Fruit fly (Drosophila melanogaster): Measurements from ENCODE around the gene raskol.

The raskol gene

DNA sequence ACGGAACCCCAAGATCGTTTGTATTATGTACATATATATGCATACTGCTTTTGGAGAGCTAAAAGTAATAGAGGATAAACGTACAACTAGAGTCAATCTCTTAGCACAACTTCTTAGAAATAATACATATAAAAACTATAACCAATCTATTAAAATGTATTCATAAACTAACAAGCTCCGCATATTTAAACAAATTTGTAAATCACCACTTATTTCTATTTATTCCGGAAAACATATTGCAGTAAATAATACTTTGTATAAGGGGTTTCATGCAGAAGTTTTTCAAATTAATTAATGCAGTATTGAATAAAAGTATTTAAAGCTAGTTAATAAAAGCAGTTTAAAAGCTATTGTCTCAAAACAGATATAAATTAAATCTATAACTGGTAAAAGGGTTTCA lies 2.5 kb downstream of the raskol start (continued):
- peak; percentile 11 for TF ChIP-seq org-1 (GFP tag; optimal IDR thresholded peaks at IDR 0.05)
- no peak for TF ChIP-seq ase (GFP tag; IDR thresholded peaks at IDR 0.05)
- no peak for TF ChIP-seq CG8281 (tag; optimal IDR thresholded peaks at IDR 0.05)
- TF ChIP-seq CG15269 (tag; optimal IDR thresholded peaks at IDR 0.05): no peak
- TF ChIP-seq CG7839 (tag; optimal IDR thresholded peaks at IDR 0.05): peak; percentile 5
- TF ChIP-seq tna (GFP tag; IDR thresholded peaks at IDR 0.05; ENCODE audit: partially characterized antibody): no peak
- TF ChIP-seq Lpt (GFP tag; optimal IDR thresholded peaks at IDR 0.05): no peak
- peak; percentile 12 for TF ChIP-seq CG6254 (GFP tag; optimal IDR thresholded peaks at IDR 0.05)
- TF ChIP-seq CG14710 (tag; optimal IDR thresholded peaks at IDR 0.05): peak; percentile 31
- TF ChIP-seq maf-S (GFP tag; optimal IDR thresholded peaks at IDR 0.05): no peak
- TF ChIP-seq CG17361 (GFP tag; IDR thresholded peaks at IDR 0.05): 0 out of 3 replicates have a peak, but pooled peaks have one; percentile 13
- TF ChIP-seq bab2 (GFP tag; optimal IDR thresholded peaks at IDR 0.05): no peak
- peak; percentile 38 for TF ChIP-seq CG10267 (tag; optimal IDR thresholded peaks at IDR 0.05)
- no peak for TF ChIP-seq Med (GFP tag)
- no peak for TF ChIP-seq Hand (GFP tag; optimal IDR thresholded peaks at IDR 0.05)
- no peak for TF ChIP-seq CG9876 (GFP tag; optimal IDR thresholded peaks at IDR 0.05)
- no peak for TF ChIP-seq CG7357 (GFP tag; IDR thresholded peaks at IDR 0.05)
- no peak for TF ChIP-seq cwo (GFP tag; optimal IDR thresholded peaks at IDR 0.05)
- TF ChIP-seq CG11695 (GFP tag; IDR thresholded peaks at IDR 0.05): no peak
- no peak for TF ChIP-seq HHEX (GFP tag; optimal IDR thresholded peaks at IDR 0.05)
- peak; percentile 16 for TF ChIP-seq CG13424 (tag; optimal IDR thresholded peaks at IDR 0.05)
- TF ChIP-seq Sin3A (optimal IDR thresholded peaks at IDR 0.05): no peak
- TF ChIP-seq CG4282 (GFP tag; optimal IDR thresholded peaks at IDR 0.05): no peak
- TF ChIP-seq scrt (GFP tag; optimal IDR thresholded peaks at IDR 0.05): no peak
- no peak for TF ChIP-seq Spps (tag; optimal IDR thresholded peaks at IDR 0.05)
- TF ChIP-seq emc (GFP tag; optimal IDR thresholded peaks at IDR 0.05): no peak
- TF ChIP-seq CoRest (tag; optimal IDR thresholded peaks at IDR 0.05): peak; percentile 44
- TF ChIP-seq phol (tag; optimal IDR thresholded peaks at IDR 0.05): peak; percentile 30
- TF ChIP-seq amos (GFP tag; IDR thresholded peaks at IDR 0.05; ENCODE audit: partially characterized antibody): no peak
- no peak for TF ChIP-seq Ada2b (GFP tag; IDR thresholded peaks at IDR 0.05)
- no peak for TF ChIP-seq CG12071 (GFP tag; optimal IDR thresholded peaks at IDR 0.05)
- TF ChIP-seq ERR (GFP tag; optimal IDR thresholded peaks at IDR 0.05): no peak
- TF ChIP-seq CG2678 (tag; optimal IDR thresholded peaks at IDR 0.05): peak; percentile 38
- no peak for TF ChIP-seq CG17328 (GFP tag; IDR thresholded peaks at IDR 0.05)
- TF ChIP-seq CG14014 (GFP tag; IDR thresholded peaks at IDR 0.05): no peak
- TF ChIP-seq CG1832 (GFP tag; optimal IDR thresholded peaks at IDR 0.05): no peak
- TF ChIP-seq jumu (GFP tag; optimal IDR thresholded peaks at IDR 0.05): no peak
- no peak for TF ChIP-seq CG6854 (GFP tag; optimal IDR thresholded peaks at IDR 0.05)
- TF ChIP-seq CG1603 (tag; optimal IDR thresholded peaks at IDR 0.05): peak; percentile 6
- peak; percentile 19 for TF ChIP-seq CG17385 (GFP tag; optimal IDR thresholded peaks at IDR 0.05)
- TF ChIP-seq Lim3 (GFP tag; IDR thresholded peaks at IDR 0.05): no peak
- TF ChIP-seq CG9797 (GFP tag; optimal IDR thresholded peaks at IDR 0.05): no peak
- TF ChIP-seq mam (GFP tag; optimal IDR thresholded peaks at IDR 0.05): no peak
- no peak for TF ChIP-seq Atf6 (GFP tag; IDR thresholded peaks at IDR 0.05)
- TF ChIP-seq CG10654 (GFP tag; optimal IDR thresholded peaks at IDR 0.05): no peak
- no peak for TF ChIP-seq Bgb (GFP tag; IDR thresholded peaks at IDR 0.05; ENCODE audit: partially characterized antibody)
- no peak for TF ChIP-seq Pdp1 (GFP tag; optimal IDR thresholded peaks at IDR 0.05)
- TF ChIP-seq CG8359 (GFP tag; optimal IDR thresholded peaks at IDR 0.05; ENCODE audit: borderline replicate concordance): no peak
- no peak for TF ChIP-seq gsb (GFP tag; IDR thresholded peaks at IDR 0.05)
- no peak for TF ChIP-seq CG8089 (GFP tag; optimal IDR thresholded peaks at IDR 0.05)
- TF ChIP-seq CG4424 (GFP tag; optimal IDR thresholded peaks at IDR 0.05): peak; percentile 16
